Worm (Caenorhabditis elegans) whole organism, L1 larva: ENCODE data around the gene let-413.

Experiments
- C04F5.9 ChIP-seq: sonication (generic microtip); optimal IDR thresholded peaks from 2 replicates; lab custom pipeline; 2016; ENCODE audit warnings: missing genetic modification characterization, missing compliant biosample characterization
- C16A3.4 ChIP-seq: fragments of 150-350 bp; optimal IDR thresholded peaks from 2 replicates; lab custom pipeline; 2014; ENCODE audit warnings: missing biosample characterization, missing genetic modification characterization
- F16B12.6 ChIP-seq: fragments of 150-350 bp; optimal IDR thresholded peaks from 2 replicates; lab custom pipeline; 2014; ENCODE audit warnings: missing biosample characterization, missing genetic modification characterization
- aha-1 ChIP-seq: fragments of 150-350 bp; optimal IDR thresholded peaks from 2 replicates; lab custom pipeline; 2014; ENCODE audit warnings: missing biosample characterization, missing genetic modification characterization
- alr-1 ChIP-seq: fragments of 200-800 bp; sonication (Bioruptor generic); optimal IDR thresholded peaks from 2 replicates; lab custom pipeline; 2018; ENCODE audit warnings: borderline replicate concordance, mild to moderate bottlenecking, missing genetic modification characterization, missing compliant biosample characterization
- aly-2 ChIP-seq: fragments of 150-350 bp; optimal IDR thresholded peaks from 2 replicates; lab custom pipeline; 2014; ENCODE audit warnings: missing biosample characterization, missing genetic modification characterization
- ceh-82 ChIP-seq, 3 experiments: fragments of 150-350 bp in 1 of 3; sonication (generic microtip) in 2 of 3; optimal IDR thresholded peaks; 2 replicates each; lab custom pipeline; 2014 to 2017; ENCODE audit warnings: missing biosample characterization in 3 of 3, missing genetic modification characterization in 3 of 3
- ceh-88 ChIP-seq: fragments of 200-800 bp; sonication (Bioruptor generic); IDR thresholded peaks from 2 replicates; pipeline ENCODE4 v1.3.6; 2022; ENCODE audit warnings: missing genetic modification characterization, missing compliant biosample characterization
- efl-3 ChIP-seq: fragments of 200-800 bp; sonication (Bioruptor generic); optimal IDR thresholded peaks from 2 replicates; lab custom pipeline; 2018; ENCODE audit warnings: mild to moderate bottlenecking, missing genetic modification characterization, missing compliant biosample characterization
- egl-13 ChIP-seq: sonication (generic microtip); optimal IDR thresholded peaks from 2 replicates; lab custom pipeline; 2016; ENCODE audit warnings: missing genotype, missing genetic modification reagents, missing genetic modification characterization, missing compliant biosample characterization
- elt-3 ChIP-seq, 6 experiments: fragments of 150-350 bp in 1 of 6; sonication (generic microtip); optimal IDR thresholded peaks; 2 replicates each; lab custom pipeline; 2017 to 2018; ENCODE audit warnings: missing biosample characterization in 6 of 6, missing genetic modification characterization in 6 of 6, inconsistent platforms in 1 of 6
- ets-5 ChIP-seq: fragments of 200-800 bp; sonication (Bioruptor generic); IDR thresholded peaks from 2 replicates; pipeline ENCODE4 v1.3.6; 2022; ENCODE audit warnings: missing genetic modification characterization, missing compliant biosample characterization
- fkh-10 ChIP-seq: sonication (generic microtip); optimal IDR thresholded peaks from 2 replicates; lab custom pipeline; 2017; ENCODE audit warnings: missing biosample characterization, missing genetic modification reagents, missing genetic modification characterization
- fkh-4 ChIP-seq: sonication (generic microtip); optimal IDR thresholded peaks from 2 replicates; lab custom pipeline; 2016; ENCODE audit warnings: missing compliant biosample characterization, missing genetic modification characterization, borderline replicate concordance
- fkh-8 ChIP-seq: sonication (generic microtip); optimal IDR thresholded peaks from 2 replicates; lab custom pipeline; 2016; ENCODE audit warnings: mild to moderate bottlenecking, missing genetic modification characterization, missing compliant biosample characterization
- hlh-17 ChIP-seq: fragments of 200-800 bp; sonication (Bioruptor generic); optimal IDR thresholded peaks from 2 replicates; lab custom pipeline; 2018; ENCODE audit warnings: missing genetic modification characterization, mild to moderate bottlenecking, missing compliant biosample characterization, moderate library complexity, borderline replicate concordance
- hlh-4 ChIP-seq: sonication (generic microtip); optimal IDR thresholded peaks from 2 replicates; lab custom pipeline; 2016; ENCODE audit warnings: mild to moderate bottlenecking, missing genetic modification characterization, missing compliant biosample characterization
- irx-1 ChIP-seq: sonication (generic microtip); optimal IDR thresholded peaks from 2 replicates; lab custom pipeline; 2016; ENCODE audit warnings: missing genetic modification characterization, missing compliant biosample characterization
- jun-1 ChIP-seq: fragments of 150-350 bp; optimal IDR thresholded peaks from 2 replicates; lab custom pipeline; 2014; ENCODE audit warnings: missing biosample characterization, missing genetic modification reagents, missing genetic modification characterization
- lin-13 ChIP-seq: fragments of 150-350 bp; optimal IDR thresholded peaks from 2 replicates; lab custom pipeline; 2014; ENCODE audit warnings: missing biosample characterization, missing genetic modification reagents, missing genetic modification characterization
- lin-14 ChIP-seq: fragments of 200-800 bp; sonication (Bioruptor generic); optimal IDR thresholded peaks from 2 replicates; lab custom pipeline; 2018; ENCODE audit warnings: mild to moderate bottlenecking, missing genetic modification characterization, moderate library complexity, missing compliant biosample characterization
- lin-15B ChIP-seq: fragments of 150-350 bp; sonication (generic microtip); optimal IDR thresholded peaks from 3 replicates; lab custom pipeline; 2014; ENCODE audit warnings: missing biosample characterization, missing genetic modification characterization
- lin-39 ChIP-seq: fragments of 150-350 bp; optimal IDR thresholded peaks from 2 replicates; lab custom pipeline; 2014; ENCODE audit warnings: missing biosample characterization, missing genetic modification reagents, missing genetic modification characterization
- lsy-2 ChIP-seq, 2 experiments: fragments of 150-350 bp; optimal IDR thresholded peaks; 2 replicates each; lab custom pipeline; 2014; ENCODE audit warnings: missing biosample characterization in 2 of 2, missing genetic modification characterization in 2 of 2
- mab-9 ChIP-seq: fragments of 200-800 bp; sonication (Bioruptor generic); IDR thresholded peaks from 2 replicates; pipeline ENCODE4 v1.3.6; 2022; ENCODE audit warnings: missing genetic modification reagents, missing genetic modification characterization, missing compliant biosample characterization
- mep-1 ChIP-seq: fragments of 150-350 bp; optimal IDR thresholded peaks from 2 replicates; lab custom pipeline; 2014; ENCODE audit warnings: missing biosample characterization, missing genetic modification characterization
- nhr-11 ChIP-seq: fragments of 150-350 bp; optimal IDR thresholded peaks from 2 replicates; lab custom pipeline; 2014; ENCODE audit warnings: missing biosample characterization, missing genetic modification characterization
- nhr-12 ChIP-seq: sonication (generic microtip); optimal IDR thresholded peaks from 2 replicates; lab custom pipeline; 2017; ENCODE audit warnings: missing biosample characterization, missing genetic modification characterization
- nhr-19 ChIP-seq: fragments of 200-800 bp; sonication (Bioruptor generic); conservative IDR thresholded peaks from 2 replicates; pipeline ENCODE4 v1.3.6; 2022; ENCODE audit warnings: missing genetic modification characterization, missing compliant biosample characterization
- nhr-20 ChIP-seq: sonication (generic microtip); optimal IDR thresholded peaks from 2 replicates; lab custom pipeline; 2016; ENCODE audit warnings: mild to moderate bottlenecking, missing genetic modification characterization, missing compliant biosample characterization
- nhr-237 ChIP-seq: fragments of 150-350 bp; optimal IDR thresholded peaks from 2 replicates; lab custom pipeline; 2014; ENCODE audit warnings: missing biosample characterization, missing genetic modification characterization
- nhr-85 ChIP-seq: sonication (generic microtip); peaks from one replicate; lab custom pipeline; 2016; ENCODE audit warnings: missing genetic modification characterization, inconsistent platforms, missing compliant biosample characterization
- nhr-90 ChIP-seq: sonication (generic microtip); optimal IDR thresholded peaks from 2 replicates; lab custom pipeline; 2016; ENCODE audit warnings: mild to moderate bottlenecking, missing genetic modification characterization, missing compliant biosample characterization; ENCODE audit not compliant: poor library complexity
- rnt-1 ChIP-seq: sonication (generic microtip); optimal IDR thresholded peaks from 2 replicates; lab custom pipeline; 2016; ENCODE audit warnings: mild to moderate bottlenecking, missing genetic modification characterization, moderate library complexity, missing compliant biosample characterization
- sox-4 ChIP-seq: sonication (generic microtip); optimal IDR thresholded peaks from 2 replicates; lab custom pipeline; 2016; ENCODE audit warnings: missing genetic modification characterization, missing compliant biosample characterization
- swsn-7 ChIP-seq: sonication (generic microtip); optimal IDR thresholded peaks from 2 replicates; lab custom pipeline; 2016; ENCODE audit warnings: missing genetic modification characterization, missing compliant biosample characterization
- tbx-2 ChIP-seq: sonication (generic microtip); optimal IDR thresholded peaks from 2 replicates; lab custom pipeline; 2016; ENCODE audit warnings: missing genetic modification characterization, missing compliant biosample characterization
- tlp-1 ChIP-seq: fragments of 150-350 bp; optimal IDR thresholded peaks from 2 replicates; lab custom pipeline; 2014; ENCODE audit warnings: missing biosample characterization, missing genetic modification characterization
- unc-130 ChIP-seq: fragments of 150-350 bp; optimal IDR thresholded peaks from 2 replicates; lab custom pipeline; 2017; ENCODE audit warnings: missing biosample characterization, missing genetic modification characterization, inconsistent platforms
- unc-98 ChIP-seq: fragments of 200-800 bp; sonication (Bioruptor generic); IDR thresholded peaks from 2 replicates; pipeline ENCODE4 v1.3.6; 2022; ENCODE audit warnings: missing genetic modification characterization, missing compliant biosample characterization
- vab-15 ChIP-seq: sonication (generic microtip); optimal IDR thresholded peaks from 2 replicates; lab custom pipeline; 2017; ENCODE audit warnings: missing genotype, mild to moderate bottlenecking, missing genetic modification characterization, missing compliant biosample characterization
- xbp-1 ChIP-seq: sonication (generic microtip); optimal IDR thresholded peaks from 2 replicates; lab custom pipeline; 2016; ENCODE audit warnings: missing genetic modification characterization, missing compliant biosample characterization
- zag-1 ChIP-seq: fragments of 150-350 bp; optimal IDR thresholded peaks from 2 replicates; lab custom pipeline; 2014; ENCODE audit warnings: missing biosample characterization, missing genetic modification characterization
- zip-4 ChIP-seq: fragments of 200-800 bp; sonication (Bioruptor generic); optimal IDR thresholded peaks from 2 replicates; lab custom pipeline; 2018; ENCODE audit warnings: mild to moderate bottlenecking, missing genetic modification characterization, moderate library complexity, missing compliant biosample characterization
- ztf-4 ChIP-seq: fragments of 150-350 bp; optimal IDR thresholded peaks from 2 replicates; lab custom pipeline; 2014; ENCODE audit warnings: missing biosample characterization, missing genetic modification characterization

let-413 gene

DNA sequence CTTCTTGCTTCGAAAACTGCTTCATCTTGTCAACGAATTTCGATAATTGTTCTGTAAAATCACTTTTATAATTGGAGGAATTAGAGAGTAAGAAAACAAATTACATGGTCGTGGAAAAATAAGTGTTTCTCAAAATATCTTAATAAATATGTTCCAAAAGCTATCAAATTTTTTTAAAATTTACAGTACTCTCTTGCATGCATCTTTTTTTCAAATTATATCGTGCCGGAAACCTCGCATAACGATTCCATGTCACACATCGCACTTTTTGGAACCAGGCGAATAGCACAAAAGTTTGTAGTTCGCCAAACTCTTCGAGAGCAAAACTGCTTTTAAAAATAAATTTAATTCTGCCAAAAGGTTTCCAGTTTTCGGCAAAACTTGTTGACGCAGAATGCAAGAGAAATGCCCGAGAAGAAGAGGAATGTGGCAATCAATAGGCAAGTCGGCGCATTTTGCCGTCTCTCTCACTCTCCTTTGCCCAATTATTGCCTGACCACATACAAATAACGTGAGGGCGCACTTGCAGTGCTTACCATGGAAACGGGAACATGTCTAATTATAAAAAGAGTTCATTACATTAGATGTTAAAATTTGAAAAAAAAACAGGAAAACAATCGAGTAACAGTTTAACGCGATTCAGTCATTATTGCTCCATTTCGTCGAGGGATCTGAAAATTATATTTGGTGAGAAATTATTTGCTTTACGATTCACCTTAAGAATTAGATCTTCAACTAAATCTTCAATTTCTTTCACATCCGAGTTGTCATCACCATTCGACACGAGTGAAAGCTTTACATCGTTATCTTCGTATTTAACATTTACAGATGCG is 30.1 kb upstream of the let-413 start, which contains the start of gene Y97E10AR.3:
Gene Y97E10AR.3, minus strand, starts transcription at position 51 of the 833 bp plus-strand sequence.
- no peak for TF ChIP-seq hlh-4 (tag; lab: Kevin White, UChicago)
- TF ChIP-seq xbp-1 (tag; lab: Kevin White, UChicago), result no peak
- TF ChIP-seq rnt-1 (tag; lab: Kevin White, UChicago), result no peak
- TF ChIP-seq lin-15B (tag; lab: Kevin White, UChicago), result no peak
- no peak for TF ChIP-seq nhr-12 (tag; lab: Kevin White, UChicago)
- no peak for TF ChIP-seq mab-9 (GFP tag; lab: Robert Waterston, UW)
- no peak for TF ChIP-seq nhr-85
- TF ChIP-seq fkh-8 (tag; lab: Kevin White, UChicago), result no peak
- no peak for TF ChIP-seq aly-2 (tag; lab: Kevin White, UChicago)
- TF ChIP-seq zip-4, result no peak
- TF ChIP-seq fkh-10 (GFP tag; lab: Kevin White, UChicago), result no peak
- no peak for TF ChIP-seq efl-3 (GFP tag; lab: Kevin White, UChicago)
- TF ChIP-seq ceh-88 (GFP tag; lab: Robert Waterston, UW), result no peak
- no peak for TF ChIP-seq ztf-4 (tag; lab: Kevin White, UChicago)
- TF ChIP-seq nhr-237 (tag; lab: Kevin White, UChicago), result no peak
- TF ChIP-seq lin-39 (tag; lab: Kevin White, UChicago), result no peak
- TF ChIP-seq irx-1, result no peak
- no peak for TF ChIP-seq vab-15 (tag; lab: Kevin White, UChicago)

DNA sequence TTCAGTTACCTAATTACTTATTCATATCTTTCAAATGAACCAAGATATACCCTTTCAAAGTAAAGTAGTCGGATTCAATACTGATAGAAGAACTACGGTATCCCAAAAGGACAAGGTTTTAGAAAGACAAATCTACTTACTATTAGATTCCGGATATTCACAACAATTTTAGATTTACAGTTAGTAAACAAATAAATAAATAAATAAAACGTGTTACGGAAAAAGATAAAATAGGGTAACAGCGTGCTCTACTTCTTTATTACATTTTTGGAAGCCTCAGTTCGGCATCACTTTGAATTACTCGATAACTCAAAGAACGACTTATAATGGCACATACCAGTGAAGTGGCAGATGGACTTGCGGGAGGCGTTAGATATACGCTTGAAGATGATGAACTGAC is 27.4 kb upstream of the let-413 start, which contains the start of gene Y97E10AR.8:
Gene Y97E10AR.8, plus strand, starts transcription at position 301 of the 400 bp plus-strand sequence.
- TF ChIP-seq aha-1 (no peak), C16A3.4 (tag; lab: Kevin White, UChicago) (no peak), lin-39 (tag; lab: Kevin White, UChicago) (no peak), sox-4 (tag; lab: Kevin White, UChicago) (no peak), ets-5 (GFP tag; lab: Robert Waterston, UW) (no peak), lin-15B (tag; lab: Kevin White, UChicago) (no peak), fkh-4 (no peak), lsy-2 (tag; optimal IDR thresholded peaks at IDR 0.05; lab: Kevin White, UChicago) (no peak), mep-1 (tag; lab: Kevin White, UChicago) (no peak), unc-98 (no peak), jun-1 (no peak), ztf-4 (tag; lab: Kevin White, UChicago) (no peak), irx-1 (no peak), zag-1 (tag; lab: Kevin White, UChicago) (no peak), mab-9 (GFP tag; lab: Robert Waterston, UW) (no peak), nhr-90 (no peak), nhr-19 (GFP tag; lab: Robert Waterston, UW) (no peak), lin-13 (GFP tag; lab: Kevin White, UChicago) (no peak), tbx-2 (tag; lab: Kevin White, UChicago) (no peak), ceh-82 (tag; optimal IDR thresholded peaks at IDR 0.05; lab: Kevin White, UChicago) (no peak)
- TF ChIP-seq, all 84 proteins: peak for 0

DNA sequence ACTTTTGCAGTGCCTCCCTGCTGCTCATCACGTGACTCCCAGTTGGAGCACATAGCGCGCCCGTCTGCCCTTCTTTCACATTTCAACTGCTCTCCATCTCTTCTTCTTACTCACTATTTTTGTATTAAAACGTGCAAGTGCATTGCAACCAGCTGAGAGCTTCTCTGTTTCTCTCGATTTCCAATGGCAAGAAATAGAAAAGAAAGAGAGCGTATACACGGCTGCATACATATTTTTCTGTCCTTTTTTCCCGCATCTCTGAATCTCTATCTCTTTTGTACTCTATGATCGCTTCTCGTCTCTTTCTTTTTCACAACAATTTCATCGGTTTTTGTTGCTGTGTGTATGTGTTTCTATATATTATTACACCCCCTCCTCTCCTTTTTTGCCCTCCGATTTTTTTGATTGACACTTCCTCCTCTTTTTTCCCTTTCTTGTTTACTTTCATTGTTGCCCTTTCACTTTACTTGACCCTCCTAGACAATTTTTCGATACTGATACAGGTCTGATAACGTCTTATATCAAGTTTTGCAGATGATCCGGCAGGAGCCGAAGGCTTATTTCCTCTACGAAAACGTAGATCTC is 23.4 kb upstream of the let-413 start, which contains the start of gene Y97E10AR.1:
Gene Y97E10AR.1, plus strand, starts transcription at position 535 of the 585 bp plus-strand sequence.
- TF ChIP-seq nhr-19 (GFP tag; lab: Robert Waterston, UW) (peak; percentile 74), swsn-7 (peak; percentile 83), vab-15 (tag; lab: Kevin White, UChicago) (no peak), tlp-1 (no peak), egl-13 (peak; percentile 73), nhr-20 (peak; percentile 76), hlh-4 (tag; lab: Kevin White, UChicago) (no peak), zag-1 (tag; lab: Kevin White, UChicago) (peak; percentile 72), ets-5 (GFP tag; lab: Robert Waterston, UW) (no peak), lsy-2 (tag; optimal IDR thresholded peaks at IDR 0.05; lab: Kevin White, UChicago) (peak; percentile 68 to 89), ceh-82 (tag; optimal IDR thresholded peaks at IDR 0.05; lab: Kevin White, UChicago) (peak in 2 of 3 experiments; percentile 17 to 68), nhr-11 (tag; lab: Kevin White, UChicago) (peak; percentile 49), elt-3 (tag; optimal IDR thresholded peaks at IDR 0.05; lab: Kevin White, UChicago) (peak in 1 of 6 experiments; percentile 7), unc-130 (tag; lab: Kevin White, UChicago) (no peak), hlh-17 (GFP tag; lab: Kevin White, UChicago) (no peak), nhr-237 (tag; lab: Kevin White, UChicago) (no peak), nhr-90 (no peak), alr-1 (tag; lab: Kevin White, UChicago) (no peak), F16B12.6 (tag; lab: Kevin White, UChicago) (peak; percentile 25), rnt-1 (tag; lab: Kevin White, UChicago) (peak; percentile 70), lin-14 (GFP tag; lab: Kevin White, UChicago) (peak; percentile 98), C04F5.9 (no peak), lin-13 (GFP tag; lab: Kevin White, UChicago) (peak; percentile 50)
